Comparison of ENCODE assay signal across 7 worm cellular contexts in genomic region chrII:7640161-7640841, ce11.
TF ChIP-seq lines count a peak whose summit lies in the region.

No protein-coding gene starts in this region.

TF ChIP-seq in whole organism, L1 larva, 84 proteins besides CTCF, POLR2A, EP300 and RAD21 (continues in another document):
- TF ChIP-seq pax-3 (tag; optimal IDR thresholded peaks at IDR 0.05; lab: Kevin White, UChicago) (no peak), fos-1 (tag; optimal IDR thresholded peaks at IDR 0.05; lab: Kevin White, UChicago) (no peak), ceh-90 (tag; optimal IDR thresholded peaks at IDR 0.05; lab: Kevin White, UChicago) (no peak), nhr-28 (tag; optimal IDR thresholded peaks at IDR 0.05; lab: Kevin White, UChicago) (no peak), mab-9 (GFP tag; IDR thresholded peaks at IDR 0.05; lab: Robert Waterston, UW) (no peak), vab-15 (tag; optimal IDR thresholded peaks at IDR 0.05; lab: Kevin White, UChicago) (no peak), nhr-47 (tag; optimal IDR thresholded peaks at IDR 0.05; lab: Kevin White, UChicago) (no peak), egl-13 (tag; optimal IDR thresholded peaks at IDR 0.05; lab: Kevin White, UChicago) (no peak), irx-1 (tag; optimal IDR thresholded peaks at IDR 0.05; lab: Kevin White, UChicago) (no peak), nhr-11 (tag; optimal IDR thresholded peaks at IDR 0.05; lab: Kevin White, UChicago) (peak; percentile 13), isw-1 (GFP tag; IDR thresholded peaks at IDR 0.05; lab: Robert Waterston, UW) (no peak), zag-1 (tag; optimal IDR thresholded peaks at IDR 0.05; lab: Kevin White, UChicago) (no peak), ets-5 (GFP tag; IDR thresholded peaks at IDR 0.05; lab: Robert Waterston, UW) (no peak), unc-86 (tag; optimal IDR thresholded peaks at IDR 0.05; lab: Kevin White, UChicago) (no peak)

TF ChIP-seq in whole organism, L2 larva, 48 proteins besides CTCF, POLR2A, EP300 and RAD21 (continues in another document):
- TF ChIP-seq elt-3 (tag; optimal IDR thresholded peaks at IDR 0.05; lab: Kevin White, UChicago) (no peak), ztf-11 (tag; optimal IDR thresholded peaks at IDR 0.05; lab: Kevin White, UChicago) (no peak), lin-11 (tag; optimal IDR thresholded peaks at IDR 0.05; lab: Kevin White, UChicago) (no peak), C34F6.9 (tag; optimal IDR thresholded peaks at IDR 0.05; lab: Kevin White, UChicago) (peak; percentile 29), blmp-1 (tag; optimal IDR thresholded peaks at IDR 0.05; lab: Kevin White, UChicago; ENCODE audit: insufficient read depth) (no peak), ztf-4 (tag; optimal IDR thresholded peaks at IDR 0.05; lab: Kevin White, UChicago) (no peak), mdl-1 (tag; optimal IDR thresholded peaks at IDR 0.05; lab: Kevin White, UChicago) (no peak), F13H6.1 (tag; optimal IDR thresholded peaks at IDR 0.05; lab: Kevin White, UChicago) (peak; percentile 66), zag-1 (tag; optimal IDR thresholded peaks at IDR 0.05; lab: Kevin White, UChicago) (no peak), sma-3 (GFP tag; optimal IDR thresholded peaks at IDR 0.05; lab: Kevin White, UChicago) (no peak), unc-62 (GFP tag; optimal IDR thresholded peaks at IDR 0.05; lab: Kevin White, UChicago) (no peak), nhr-77 (tag; optimal IDR thresholded peaks at IDR 0.05; lab: Kevin White, UChicago) (no peak), sem-4 (tag; optimal IDR thresholded peaks at IDR 0.05; lab: Kevin White, UChicago) (no peak), lin-39 (tag; optimal IDR thresholded peaks at IDR 0.05; lab: Kevin White, UChicago) (no peak)

TF ChIP-seq in whole organism, L3 larva, 47 proteins besides CTCF, POLR2A, EP300 and RAD21:
- TF ChIP-seq egl-5 (tag; optimal IDR thresholded peaks at IDR 0.05; lab: Kevin White, UChicago) (peak; percentile 21), nhr-11 (tag; optimal IDR thresholded peaks at IDR 0.05; lab: Kevin White, UChicago) (peak; percentile 4), nfya-1 (tag; optimal IDR thresholded peaks at IDR 0.05; lab: Kevin White, UChicago; ENCODE audit: insufficient read depth) (peak; percentile 47), egl-27 (tag; optimal IDR thresholded peaks at IDR 0.05; lab: Kevin White, UChicago) (no peak), lin-39 (tag; optimal IDR thresholded peaks at IDR 0.05; lab: Kevin White, UChicago) (peak; percentile 69)

TF ChIP-seq in whole organism, L4 larva, 104 proteins besides CTCF, POLR2A, EP300 and RAD21:
- TF ChIP-seq hlh-11 (tag; optimal IDR thresholded peaks at IDR 0.05; lab: Kevin White, UChicago) (peak; percentile 33), dpl-1 (GFP tag; optimal IDR thresholded peaks at IDR 0.05; lab: Kevin White, UChicago) (no peak), unc-62 (GFP tag; optimal IDR thresholded peaks at IDR 0.05 in 1 of 2; lab: Kevin White, UChicago) (peak in 1 of 2 experiments; percentile 92), unc-62 (tag; optimal IDR thresholded peaks at IDR 0.05; lab: Kevin White, UChicago) (no peak), mep-1 (tag; optimal IDR thresholded peaks at IDR 0.05; lab: Kevin White, UChicago) (peak; percentile 6), ceh-28 (tag; optimal IDR thresholded peaks at IDR 0.05; lab: Kevin White, UChicago) (no peak), hlh-30 (tag; optimal IDR thresholded peaks at IDR 0.05; lab: Kevin White, UChicago; ENCODE audit: insufficient read depth) (peak; percentile 51), nhr-237 (tag; optimal IDR thresholded peaks at IDR 0.05; lab: Kevin White, UChicago) (no peak), F49E8.2 (tag; optimal IDR thresholded peaks at IDR 0.05; lab: Kevin White, UChicago; ENCODE audit: borderline replicate concordance) (no peak), set-16 (GFP tag; IDR thresholded peaks at IDR 0.05; lab: Robert Waterston, UW) (0 out of 2 replicates have a peak, but pooled peaks have one; percentile 9), nhr-11 (tag; optimal IDR thresholded peaks at IDR 0.05; lab: Kevin White, UChicago) (peak; percentile 64), rbr-2 (tag; optimal IDR thresholded peaks at IDR 0.05; lab: Kevin White, UChicago) (no peak)

TF ChIP-seq in whole organism, late embryonic, 69 proteins besides CTCF, POLR2A, EP300 and RAD21 (continues in another document):
- TF ChIP-seq unc-86 (tag; optimal IDR thresholded peaks at IDR 0.05; lab: Kevin White, UChicago) (no peak), ceh-6 (GFP tag; optimal IDR thresholded peaks at IDR 0.05; lab: Kevin White, UChicago) (no peak), ceh-48 (tag; optimal IDR thresholded peaks at IDR 0.05; lab: Kevin White, UChicago) (no peak), che-1 (tag; optimal IDR thresholded peaks at IDR 0.05; lab: Kevin White, UChicago) (no peak), fax-1 (tag; optimal IDR thresholded peaks at IDR 0.05; lab: Kevin White, UChicago) (no peak), elt-4 (tag; optimal IDR thresholded peaks at IDR 0.05; lab: Kevin White, UChicago) (no peak), pha-4 (tag; optimal IDR thresholded peaks at IDR 0.05; lab: Kevin White, UChicago) (no peak), pha-2 (tag; optimal IDR thresholded peaks at IDR 0.05; lab: Kevin White, UChicago) (no peak), ztf-16 (tag; optimal IDR thresholded peaks at IDR 0.05; lab: Kevin White, UChicago) (no peak), rnt-1 (tag; optimal IDR thresholded peaks at IDR 0.05; lab: Kevin White, UChicago) (no peak), ceh-18 (tag; optimal IDR thresholded peaks at IDR 0.05; lab: Kevin White, UChicago) (peak; percentile 72), unc-42 (tag; optimal IDR thresholded peaks at IDR 0.05; lab: Kevin White, UChicago) (peak; percentile 9), ceh-45 (GFP tag; IDR thresholded peaks at IDR 0.05; lab: Robert Waterston, UW) (no peak), F13H6.1 (tag; optimal IDR thresholded peaks at IDR 0.05; lab: Kevin White, UChicago) (no peak), nfya-1 (tag; optimal IDR thresholded peaks at IDR 0.05; lab: Kevin White, UChicago) (no peak), pat-9 (tag; optimal IDR thresholded peaks at IDR 0.05; lab: Kevin White, UChicago) (peak; percentile 1), gmeb-2 (tag; optimal IDR thresholded peaks at IDR 0.05; lab: Kevin White, UChicago) (no peak), pag-3 (tag; optimal IDR thresholded peaks at IDR 0.05; lab: Kevin White, UChicago; ENCODE audit: borderline replicate concordance) (no peak)

TF ChIP-seq in whole organism, mixed stage, embryonic, 35 proteins besides CTCF, POLR2A, EP300 and RAD21:
- TF ChIP-seq unc-120 (tag; optimal IDR thresholded peaks at IDR 0.05; lab: Kevin White, UChicago; ENCODE audit: poor library complexity, severe bottlenecking) (peak; percentile 57), mep-1 (tag; optimal IDR thresholded peaks at IDR 0.05; lab: Kevin White, UChicago) (no peak), hlh-1 (tag; optimal IDR thresholded peaks at IDR 0.05; lab: Kevin White, UChicago) (peak; percentile 63), nhr-237 (tag; optimal IDR thresholded peaks at IDR 0.05; lab: Kevin White, UChicago) (no peak), ces-1 (GFP tag; optimal IDR thresholded peaks at IDR 0.05; lab: Kevin White, UChicago) (peak; percentile 7), snpc-4 (tag; optimal IDR thresholded peaks at IDR 0.05; lab: Kevin White, UChicago) (no peak)

TF ChIP-seq in whole organism, young adult, 124 proteins besides CTCF, POLR2A, EP300 and RAD21:
- TF ChIP-seq tbp1 (GFP tag; optimal IDR thresholded peaks at IDR 0.05; lab: Kevin White, UChicago) (no peak), snpc-3.4 (tag; optimal IDR thresholded peaks at IDR 0.05; lab: Kevin White, UChicago) (no peak), pbrm-1 (GFP tag; IDR thresholded peaks at IDR 0.05; lab: Robert Waterston, UW) (no peak), snpc-1.3 (tag; optimal IDR thresholded peaks at IDR 0.05; lab: Kevin White, UChicago; ENCODE audit: insufficient read depth) (no peak), ztf-28 (GFP tag; IDR thresholded peaks at IDR 0.05; lab: Robert Waterston, UW) (peak; percentile 42; the same call in 1 of the 2 replicates), ZK185.1 (tag; optimal IDR thresholded peaks at IDR 0.05; lab: Kevin White, UChicago; ENCODE audit: poor library complexity, severe bottlenecking) (no peak), egl-18 (GFP tag; IDR thresholded peaks at IDR 0.05; lab: Robert Waterston, UW) (no peak), zfh-2 (GFP tag; conservative IDR thresholded peaks at IDR 0.05; lab: Robert Waterston, UW) (0 out of 2 replicates have a peak, but pooled peaks have one; percentile 26), rpc-1 (optimal IDR thresholded peaks at IDR 0.05; lab: Kevin White, UChicago) (no peak), rpc-1 (tag; optimal IDR thresholded peaks at IDR 0.05; lab: Kevin White, UChicago) (no peak), lin-40 (tag; optimal IDR thresholded peaks at IDR 0.05; lab: Kevin White, UChicago) (no peak), dpl-1 (GFP tag; optimal IDR thresholded peaks at IDR 0.05; lab: Kevin White, UChicago) (no peak), F37B4.10 (GFP tag; IDR thresholded peaks at IDR 0.05; lab: Robert Waterston, UW) (no peak), hmg-20 (GFP tag; IDR thresholded peaks at IDR 0.05; lab: Robert Waterston, UW) (no peak), B0019.2 (GFP tag; conservative IDR thresholded peaks at IDR 0.05; lab: Robert Waterston, UW) (no peak)
